Worm (Caenorhabditis elegans) whole organism, young adult: ENCODE data around the gene dhs-12.
A peak's percentile ranks its signal among the peaks of the same experiment; 100 is the strongest.

ENCODE experiments used
- D2030.7 ChIP-seq: fragments of 200-800 bp; sonication (Bioruptor generic); IDR thresholded peaks from 2 replicates; pipeline ENCODE4 v1.3.6; 2022; ENCODE audit warnings: missing genetic modification reagents, missing genetic modification characterization, missing compliant biosample characterization
- F55B11.4 ChIP-seq: sonication (generic microtip); optimal IDR thresholded peaks from 2 replicates; lab custom pipeline; 2016; ENCODE audit warnings: missing compliant biosample characterization, missing genetic modification characterization, borderline replicate concordance; ENCODE audit not compliant: insufficient read depth
- atf-7 ChIP-seq: sonication (generic microtip); optimal IDR thresholded peaks from 2 replicates; lab custom pipeline; 2017; ENCODE audit warnings: mild to moderate bottlenecking, missing genetic modification characterization, missing compliant biosample characterization
- mes-4 ChIP-seq: sonication (generic microtip); optimal IDR thresholded peaks from 2 replicates; lab custom pipeline; 2016; ENCODE audit warnings: missing genotype, missing genetic modification characterization, missing compliant biosample characterization
- pha-4 ChIP-seq: fragments of 150-350 bp; sonication (generic microtip); optimal IDR thresholded peaks from 2 replicates; lab custom pipeline; 2014; ENCODE audit warnings: missing biosample characterization, missing genetic modification reagents, missing genetic modification characterization
- snpc-4 ChIP-seq, 5 experiments: fragments of 150-350 bp in 1 of 5; sonication (generic microtip) in 4 of 5; optimal IDR thresholded peaks; 2 replicates each; lab custom pipeline; 2014 to 2018; ENCODE audit warnings: missing genetic modification characterization in 5 of 5, missing biosample characterization in 3 of 5, antibody characterized with exemption in 2 of 5, mild to moderate bottlenecking in 2 of 5, missing compliant biosample characterization in 2 of 5, missing genotype in 2 of 5, moderate library complexity in 2 of 5, missing genetic modification reagents in 1 of 5
- tbx-9 ChIP-seq: sonication (generic microtip); optimal IDR thresholded peaks from 2 replicates; lab custom pipeline; 2016; ENCODE audit warnings: borderline replicate concordance, missing genetic modification characterization, inconsistent platforms, missing compliant biosample characterization

DNA sequence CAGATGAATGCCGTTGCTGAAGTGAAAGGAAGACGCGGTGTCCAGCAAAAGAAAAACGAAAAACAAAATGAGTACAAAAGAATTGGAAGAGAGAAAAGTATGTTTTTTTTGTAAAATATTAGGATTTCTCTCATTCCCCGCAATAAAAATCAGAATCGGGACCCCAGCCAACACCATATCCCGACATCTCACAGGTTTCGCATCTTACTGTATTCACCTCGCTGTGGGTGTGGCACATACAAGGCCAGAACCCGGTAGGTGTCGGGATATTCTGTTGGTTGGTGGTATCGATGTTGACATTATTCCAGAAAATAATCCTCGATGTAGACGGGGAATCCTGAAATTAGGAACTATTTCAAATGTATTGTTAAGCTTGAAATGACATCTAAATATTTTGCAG, 25.5 kb upstream of the dhs-12 start:
- TF ChIP-seq tbx-9 (no peak), F55B11.4 (tag; lab: Kevin White, UChicago) (no peak), pha-4 (tag; lab: Kevin White, UChicago) (no peak), snpc-4 (GFP tag; optimal IDR thresholded peaks at IDR 0.05; lab: Kevin White, UChicago) (peak; percentile 72), snpc-4 (tag; optimal IDR thresholded peaks at IDR 0.05; lab: Kevin White, UChicago) (peak; percentile 53 to 91 (median 68)), mes-4 (tag; lab: Kevin White, UChicago) (no peak), D2030.7 (GFP tag; lab: Robert Waterston, UW) (no peak), atf-7 (tag; lab: Kevin White, UChicago) (no peak)
